Worm (Caenorhabditis elegans): ENCODE measurements around the gene F16G10.6.

- TF ChIP-seq zag-1 (tag; optimal IDR thresholded peaks at IDR 0.05) (no peak), F49E8.2 (tag; optimal IDR thresholded peaks at IDR 0.05; ENCODE audit: borderline replicate concordance) (no peak), unc-130 (GFP tag; optimal IDR thresholded peaks at IDR 0.05) (no peak), nhr-41 (GFP tag; IDR thresholded peaks at IDR 0.05) (no peak), lsy-2 (tag; optimal IDR thresholded peaks at IDR 0.05) (no peak), lin-39 (tag; optimal IDR thresholded peaks at IDR 0.05) (no peak), lin-15B (tag; optimal IDR thresholded peaks at IDR 0.05) (no peak), snpc-4 (tag; optimal IDR thresholded peaks at IDR 0.05) (no peak), lin-13 (GFP tag; optimal IDR thresholded peaks at IDR 0.05) (no peak), dpl-1 (GFP tag; optimal IDR thresholded peaks at IDR 0.05) (no peak), dmd-8 (GFP tag; IDR thresholded peaks at IDR 0.05) (no peak)
Measured at ce11 chrII:2377751-2378150, at the start of gene F16G10.6.

Data from whole organism, L4 larva.